Worm (Caenorhabditis elegans): Measurements from ENCODE around the gene gst-11.

Gene gst-11

ce11 chrX:3590510-3590909, 43.0 kb downstream of the gst-11 start (continued):
- TF ChIP-seq mdl-1 (tag; optimal IDR thresholded peaks at IDR 0.05): no peak
- TF ChIP-seq elt-2 (tag; optimal IDR thresholded peaks at IDR 0.05): no peak

ce11 chrX:3585625-3586024, 47.9 kb downstream of the gst-11 start, which contains the start of gene T27A10.2:
Gene T27A10.2 (plus strand): TSS chrX:3585957.
- TF ChIP-seq efl-1 (optimal IDR thresholded peaks at IDR 0.05) (no peak), efl-1 (GFP tag; optimal IDR thresholded peaks at IDR 0.05 in 1 of 2) (peak in 1 of 2 experiments; percentile 52), fkh-4 (tag; optimal IDR thresholded peaks at IDR 0.05; ENCODE audit: borderline replicate concordance) (no peak), lin-14 (GFP tag; optimal IDR thresholded peaks at IDR 0.05) (peak; percentile 24)

DNA sequence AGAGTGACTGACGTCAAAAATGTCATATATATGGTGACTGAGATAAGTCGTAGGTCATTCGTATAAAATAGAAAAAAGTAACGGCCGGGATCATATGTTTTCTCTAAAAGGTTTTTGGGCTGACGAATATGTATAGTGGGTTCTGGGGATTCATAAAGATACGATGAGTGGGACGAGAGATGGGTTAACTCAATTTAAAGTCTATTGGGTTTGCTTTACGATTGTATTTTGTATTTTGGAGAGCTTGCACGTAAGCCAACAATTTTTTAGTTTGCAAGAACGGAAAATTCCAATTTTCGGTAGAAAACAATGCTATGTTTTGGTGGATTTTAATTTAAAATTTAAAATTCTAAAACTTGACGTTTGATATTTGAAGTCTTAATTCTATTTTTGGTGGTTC, 49.1 kb downstream of the gst-11 start:
- TF ChIP-seq nhr-71 (tag; optimal IDR thresholded peaks at IDR 0.05): peak; percentile 7
- no peak for TF ChIP-seq nhr-11 (tag; optimal IDR thresholded peaks at IDR 0.05)
- peak; percentile 36 for TF ChIP-seq lin-14 (GFP tag; optimal IDR thresholded peaks at IDR 0.05)
- peak; percentile 48 for TF ChIP-seq ces-1 (GFP tag; optimal IDR thresholded peaks at IDR 0.05)
- no peak for TF ChIP-seq elt-3 (tag; optimal IDR thresholded peaks at IDR 0.05)

ce11 chrX:3583436-3583835, 50.1 kb downstream of the gst-11 start:
- TF ChIP-seq dsc-1 (tag; optimal IDR thresholded peaks at IDR 0.05): peak; percentile 93
- TF ChIP-seq snpc-4 (tag; optimal IDR thresholded peaks at IDR 0.05): no peak
- TF ChIP-seq nhr-71 (tag; optimal IDR thresholded peaks at IDR 0.05): peak; percentile 28
- no peak for TF ChIP-seq pag-3 (tag; optimal IDR thresholded peaks at IDR 0.05; ENCODE audit: borderline replicate concordance, insufficient read depth)
- TF ChIP-seq sox-4 (tag; optimal IDR thresholded peaks at IDR 0.05): peak; percentile 44
- peak; percentile 81 for TF ChIP-seq fkh-8 (tag; optimal IDR thresholded peaks at IDR 0.05)
- no peak for TF ChIP-seq irx-1 (tag; optimal IDR thresholded peaks at IDR 0.05)
- no peak for TF ChIP-seq ceh-63 (GFP tag; optimal IDR thresholded peaks at IDR 0.05)
- no peak for TF ChIP-seq fkh-4 (tag; optimal IDR thresholded peaks at IDR 0.05; ENCODE audit: borderline replicate concordance)
- no peak for TF ChIP-seq ces-1 (GFP tag; optimal IDR thresholded peaks at IDR 0.05)
- no peak for TF ChIP-seq C34B4.2 (tag; optimal IDR thresholded peaks at IDR 0.05)
- peak; percentile 3 for TF ChIP-seq egl-13 (tag; optimal IDR thresholded peaks at IDR 0.05)
- TF ChIP-seq pax-3 (tag; optimal IDR thresholded peaks at IDR 0.05): peak; percentile 7
- TF ChIP-seq nhr-47 (tag; optimal IDR thresholded peaks at IDR 0.05): peak; percentile 25
